Worm (Caenorhabditis elegans): ENCODE data around the gene Y110A2AL.1.

DNA sequence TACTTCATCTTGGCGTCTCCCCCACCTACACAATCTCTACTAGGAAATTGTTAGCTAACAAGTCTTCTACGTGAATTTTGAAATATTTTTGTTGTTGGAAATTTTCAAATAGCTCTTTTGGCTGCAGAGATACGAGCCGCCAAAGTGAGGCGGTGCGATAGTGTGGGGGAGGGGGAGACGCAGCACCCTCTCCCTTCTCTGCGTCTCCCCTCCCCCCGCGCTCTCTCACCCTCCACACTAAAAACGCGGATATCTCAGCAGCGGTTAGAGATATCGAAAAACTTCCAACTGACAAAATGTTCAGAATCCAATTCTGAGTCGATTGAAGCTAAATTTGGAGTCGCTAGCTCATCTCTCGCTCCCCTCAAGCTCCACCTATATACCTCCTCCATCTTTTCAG, 50.1 kb downstream of the Y110A2AL.1 start:
- TF ChIP-seq mdl-1 (tag; optimal IDR thresholded peaks at IDR 0.05) = no peak
- no peak for TF ChIP-seq egl-13 (tag; optimal IDR thresholded peaks at IDR 0.05)
- no peak for TF ChIP-seq nhr-47 (tag; optimal IDR thresholded peaks at IDR 0.05)
